Worm (Caenorhabditis elegans) whole organism, L2 larva: Measurements from ENCODE around the gene mlt-4.

Experiments
- ama-1 ChIP-seq: fragments of 150-350 bp; optimal IDR thresholded peaks from 2 replicates; lab custom pipeline; 2018; ENCODE audit warnings: inconsistent platforms
- egl-27 ChIP-seq: sonication (generic microtip); optimal IDR thresholded peaks from 3 replicates; lab custom pipeline; 2017; ENCODE audit warnings: missing biosample characterization, missing genetic modification reagents, missing genetic modification characterization
- lin-11 ChIP-seq: fragments of 150-350 bp; sonication (generic microtip); optimal IDR thresholded peaks from 2 replicates; lab custom pipeline; 2014; ENCODE audit warnings: missing biosample characterization, missing genetic modification characterization, inconsistent platforms, mixed read lengths
- lin-13 ChIP-seq: fragments of 150-350 bp; optimal IDR thresholded peaks from 2 replicates; lab custom pipeline; 2014; ENCODE audit warnings: missing biosample characterization, missing genetic modification reagents, missing genetic modification characterization
- nhr-11 ChIP-seq: fragments of 150-350 bp; optimal IDR thresholded peaks from 2 replicates; lab custom pipeline; 2014; ENCODE audit warnings: missing biosample characterization, missing genetic modification characterization
- nhr-12 ChIP-seq: fragments of 150-350 bp; optimal IDR thresholded peaks from 2 replicates; lab custom pipeline; 2014; ENCODE audit warnings: missing biosample characterization, missing genetic modification characterization
- nhr-77 ChIP-seq: fragments of 150-350 bp; optimal IDR thresholded peaks from 2 replicates; lab custom pipeline; 2014; ENCODE audit warnings: missing biosample characterization, missing genetic modification characterization
- snpc-4 ChIP-seq: fragments of 150-350 bp; optimal IDR thresholded peaks from 2 replicates; lab custom pipeline; 2014; ENCODE audit warnings: missing biosample characterization, missing genetic modification characterization
- unc-62 ChIP-seq: fragments of 150-350 bp; optimal IDR thresholded peaks from 2 replicates; lab custom pipeline; 2014; ENCODE audit warnings: missing biosample characterization, missing genetic modification reagents, missing genetic modification characterization
- zag-1 ChIP-seq: fragments of 150-350 bp; optimal IDR thresholded peaks from 2 replicates; lab custom pipeline; 2014; ENCODE audit warnings: missing biosample characterization, missing genetic modification characterization
- ztf-4 ChIP-seq: fragments of 150-350 bp; optimal IDR thresholded peaks from 2 replicates; lab custom pipeline; 2014; ENCODE audit warnings: missing biosample characterization, missing genetic modification characterization

DNA sequence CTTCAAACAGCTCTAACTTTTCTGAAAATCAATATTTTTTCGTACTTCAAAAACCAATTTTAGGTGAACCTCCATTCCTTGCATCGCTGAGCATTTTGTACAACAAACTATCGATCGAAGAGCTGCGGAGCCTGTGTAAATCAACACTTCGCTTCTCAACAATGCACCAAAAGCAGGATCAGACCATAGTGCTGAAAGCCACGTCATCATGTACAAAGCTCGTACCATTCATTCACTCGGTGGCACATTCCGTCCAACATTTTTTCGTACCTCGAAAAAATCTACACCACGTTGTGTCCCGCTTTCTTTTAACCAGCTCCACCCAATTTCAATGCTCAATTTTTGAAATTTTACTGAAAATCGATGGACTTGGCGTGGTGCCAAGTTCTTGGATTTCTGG is 21.4 kb upstream of the mlt-4 start, which contains the start of gene ZC15.10:
- TF ChIP-seq unc-62 (GFP tag; lab: Kevin White, UChicago) (no peak), lin-13 (GFP tag; lab: Kevin White, UChicago) (no peak), ama-1 (no peak), ztf-4 (tag; lab: Kevin White, UChicago) (no peak), nhr-11 (tag; lab: Kevin White, UChicago) (no peak), nhr-77 (tag; lab: Kevin White, UChicago) (no peak), zag-1 (tag; lab: Kevin White, UChicago) (no peak), nhr-12 (tag; lab: Kevin White, UChicago) (no peak), snpc-4 (no peak), egl-27 (tag; lab: Kevin White, UChicago) (no peak), lin-11 (tag; lab: Kevin White, UChicago) (no peak)
